Worm (Caenorhabditis elegans): Measurements from ENCODE around the gene ZK637.12.

- TF ChIP-seq B0019.2 (GFP tag; conservative IDR thresholded peaks at IDR 0.05): no peak
- TF ChIP-seq snpc-4 (GFP tag; optimal IDR thresholded peaks at IDR 0.05): no peak
- no peak for TF ChIP-seq snpc-4 (tag; optimal IDR thresholded peaks at IDR 0.05)
These were observed 37.7 kb upstream of the ZK637.12 start for ce11 chrIII:8886309-8886708.
